Worm (Caenorhabditis elegans) whole organism, mixed stage, embryonic: ENCODE results near the gene gcy-8.

Experiments used
- blmp-1 ChIP-seq: fragments of 150-350 bp; optimal IDR thresholded peaks from 2 replicates; lab custom pipeline; 2014; ENCODE audit warnings: missing biosample characterization, missing genetic modification characterization
- ceh-39 ChIP-seq: fragments of 150-350 bp; optimal IDR thresholded peaks from 2 replicates; lab custom pipeline; 2014; ENCODE audit warnings: missing biosample characterization, missing genetic modification characterization
- ceh-43 ChIP-seq: fragments of 200-800 bp; sonication (Bioruptor generic); optimal IDR thresholded peaks from 2 replicates; lab custom pipeline; 2018; ENCODE audit warnings: mild to moderate bottlenecking, missing genetic modification characterization, moderate library complexity, missing compliant biosample characterization
- ces-1 ChIP-seq: fragments of 150-350 bp; optimal IDR thresholded peaks from 2 replicates; lab custom pipeline; 2014; ENCODE audit warnings: missing biosample characterization, missing genetic modification reagents, missing genetic modification characterization
- cnd-1 ChIP-seq: fragments of 200-800 bp; sonication (Bioruptor generic); optimal IDR thresholded peaks from 2 replicates; lab custom pipeline; 2018; ENCODE audit warnings: mild to moderate bottlenecking, missing genetic modification characterization, missing compliant biosample characterization
- elt-1 ChIP-seq: sonication (generic microtip); optimal IDR thresholded peaks from 2 replicates; lab custom pipeline; 2017; ENCODE audit warnings: missing genetic modification characterization, mild to moderate bottlenecking, missing compliant biosample characterization, antibody characterized with exemption, moderate library complexity, borderline replicate concordance; ENCODE audit not compliant: insufficient read depth
- ham-2 ChIP-seq: fragments of 200-800 bp; sonication (Bioruptor generic); optimal IDR thresholded peaks from 2 replicates; lab custom pipeline; 2018; ENCODE audit warnings: mild to moderate bottlenecking, missing genetic modification characterization, missing compliant biosample characterization
- lsy-2 ChIP-seq: fragments of 150-350 bp; optimal IDR thresholded peaks from 2 replicates; lab custom pipeline; 2014; ENCODE audit warnings: missing biosample characterization, missing genetic modification characterization
- mep-1 ChIP-seq: fragments of 150-350 bp; optimal IDR thresholded peaks from 2 replicates; lab custom pipeline; 2017; ENCODE audit warnings: missing biosample characterization, missing genetic modification reagents, missing genetic modification characterization, inconsistent platforms
- nhr-2 ChIP-seq: fragments of 150-350 bp; optimal IDR thresholded peaks from 2 replicates; lab custom pipeline; 2014; ENCODE audit warnings: missing biosample characterization, missing genetic modification characterization
- nhr-28 ChIP-seq: fragments of 150-350 bp; optimal IDR thresholded peaks from 2 replicates; lab custom pipeline; 2014; ENCODE audit warnings: missing biosample characterization, missing genetic modification characterization
- nhr-76 ChIP-seq: sonication (generic microtip); optimal IDR thresholded peaks from 2 replicates; lab custom pipeline; 2017; ENCODE audit warnings: missing biosample characterization, missing genetic modification characterization
- snpc-4 ChIP-seq: fragments of 150-350 bp; optimal IDR thresholded peaks from 2 replicates; lab custom pipeline; 2014; ENCODE audit warnings: missing biosample characterization, missing genetic modification characterization
- sptf-1 ChIP-seq: sonication (generic microtip); optimal IDR thresholded peaks from 2 replicates; lab custom pipeline; 2017; ENCODE audit warnings: mild to moderate bottlenecking, missing genetic modification characterization, moderate library complexity, missing compliant biosample characterization
- unc-39 ChIP-seq: fragments of 150-350 bp; optimal IDR thresholded peaks from 2 replicates; lab custom pipeline; 2014; ENCODE audit warnings: missing biosample characterization, missing genetic modification characterization
- unc-62 ChIP-seq: fragments of 150-350 bp; optimal IDR thresholded peaks from 2 replicates; lab custom pipeline; 2014; ENCODE audit warnings: missing biosample characterization, missing genetic modification reagents, missing genetic modification characterization
- zip-8 ChIP-seq: fragments of 150-350 bp; optimal IDR thresholded peaks from 2 replicates; lab custom pipeline; 2014; ENCODE audit warnings: missing biosample characterization, missing genetic modification characterization
- ztf-11 ChIP-seq: fragments of 150-350 bp; optimal IDR thresholded peaks from 2 replicates; lab custom pipeline; 2014; ENCODE audit warnings: missing biosample characterization, missing genetic modification characterization

Gene gcy-8

DNA sequence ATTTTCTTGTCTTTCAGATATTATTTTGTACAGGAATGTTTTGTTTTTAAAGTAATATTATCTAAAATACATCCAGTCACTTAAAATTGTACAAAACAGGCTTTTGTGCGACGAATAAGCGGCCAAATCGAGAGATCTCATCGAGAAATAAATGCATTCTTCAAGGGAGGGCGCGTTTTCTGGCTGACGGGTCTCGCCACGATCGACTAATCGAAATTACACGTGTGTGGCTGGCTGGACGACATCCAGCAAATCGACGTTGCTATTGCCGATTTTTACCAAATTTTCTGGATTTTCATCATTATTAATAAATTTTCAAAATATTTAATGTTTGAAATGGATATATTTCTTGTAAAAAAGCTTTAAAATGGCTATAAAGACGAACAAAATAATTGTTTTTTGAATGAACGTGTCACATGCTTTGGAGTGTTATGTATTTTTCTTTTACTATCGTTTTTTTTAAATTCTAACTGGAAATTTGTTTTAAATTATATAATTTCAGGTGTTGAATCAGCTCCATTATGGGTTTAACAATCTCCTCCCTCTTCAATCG is 54.1 kb downstream of the gcy-8 start, which contains the start of gene arf-5:
Gene arf-5 (plus strand): TSS at position 503 of the 553 bp plus-strand sequence.
- TF ChIP-seq elt-1 (no peak), ztf-11 (tag; lab: Kevin White, UChicago) (no peak), ceh-39 (no peak), zip-8 (tag; lab: Kevin White, UChicago) (no peak), nhr-28 (tag; lab: Kevin White, UChicago) (no peak), ces-1 (GFP tag; lab: Kevin White, UChicago) (peak; percentile 41), unc-62 (GFP tag; lab: Kevin White, UChicago) (no peak), ceh-43 (GFP tag; lab: Kevin White, UChicago) (no peak), ham-2 (no peak), cnd-1 (tag; lab: Kevin White, UChicago) (no peak), nhr-76 (no peak), mep-1 (tag; lab: Kevin White, UChicago) (peak; percentile 40), lsy-2 (peak; percentile 59), nhr-2 (no peak), sptf-1 (no peak), unc-39 (tag; lab: Kevin White, UChicago) (no peak), snpc-4 (no peak)

DNA sequence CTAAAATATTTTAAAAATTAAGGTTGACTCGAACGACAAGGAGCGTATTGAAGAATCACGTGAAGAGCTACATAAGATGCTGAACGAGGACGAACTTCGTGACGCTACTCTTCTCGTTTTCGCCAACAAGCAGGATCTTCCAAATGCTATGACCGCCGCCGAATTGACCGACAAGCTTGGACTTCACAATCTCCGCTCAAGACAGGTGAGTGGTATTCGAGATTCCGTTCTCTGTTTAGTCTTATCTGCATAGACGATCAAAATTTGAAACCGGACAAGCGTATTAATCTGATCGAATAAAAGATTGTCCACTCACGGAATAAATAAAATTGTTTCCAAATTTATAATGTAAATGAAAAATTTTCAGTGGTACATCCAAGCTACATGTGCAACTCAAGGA is 55.1 kb downstream of the gcy-8 start:
- TF ChIP-seq elt-1 (peak; percentile 71), blmp-1 (tag; lab: Kevin White, UChicago) (no peak)
